Fruit fly (Drosophila melanogaster): ENCODE results near the gene brv1.
A peak's percentile ranks its signal among the peaks of the same experiment; 100 is the strongest.

brv1 gene

DNA sequence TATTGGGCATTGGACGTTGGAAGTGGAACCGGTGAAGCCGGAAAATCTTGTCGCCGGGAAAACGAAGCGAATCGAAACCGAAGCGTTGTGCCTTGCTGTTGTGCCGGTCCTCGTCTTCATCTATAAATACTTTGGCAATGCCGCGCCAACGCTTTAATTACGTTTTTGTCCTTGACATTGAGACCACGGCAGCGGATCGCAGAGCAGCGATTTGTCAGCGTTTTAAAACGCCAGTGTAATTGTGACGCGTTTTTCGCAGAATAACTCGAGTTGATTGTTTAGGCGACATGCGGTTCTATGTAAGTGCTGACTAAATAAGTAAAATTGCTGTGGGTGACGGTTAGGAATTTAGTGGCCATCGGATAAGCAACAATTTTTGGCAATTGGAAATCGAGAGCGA, 34.8 kb upstream of the brv1 start:
- TF ChIP-seq Blimp-1 (GFP tag; optimal IDR thresholded peaks at IDR 0.05) (no peak), eg (GFP tag; IDR thresholded peaks at IDR 0.05) (0 out of 3 replicates have a peak, but pooled peaks have one; percentile 29), CG6276 (GFP tag; optimal IDR thresholded peaks at IDR 0.05) (no peak)

DNA sequence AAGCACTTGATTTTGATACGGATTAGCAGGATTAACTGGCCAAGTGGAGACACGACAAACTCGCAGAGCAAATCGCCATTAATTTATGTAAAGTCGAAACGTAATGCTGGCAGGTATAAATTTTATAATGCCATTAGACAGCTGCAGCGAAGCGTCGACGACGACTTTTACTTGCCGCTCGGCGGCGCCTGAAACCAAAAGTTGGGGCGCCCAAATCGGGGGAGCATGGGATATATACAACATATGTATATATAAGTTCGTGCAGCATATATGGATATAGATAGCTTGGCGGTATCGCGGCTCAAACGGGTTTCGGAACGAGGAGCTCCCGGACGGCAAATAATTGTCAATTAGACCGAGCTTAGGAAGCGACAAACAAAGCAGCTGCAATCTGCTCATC, 34.3 kb upstream of the brv1 start, which contains the start of gene Cpr76Bc:
Gene Cpr76Bc (plus strand): TSS at position 301 of the 400 bp plus-strand sequence.
- no peak for TF ChIP-seq svp (GFP tag)
- TF ChIP-seq CG7368 (GFP tag; optimal IDR thresholded peaks at IDR 0.05), result no peak
- TF ChIP-seq Sox102F (GFP tag; optimal IDR thresholded peaks at IDR 0.05), result no peak
- TF ChIP-seq vri (GFP tag; optimal IDR thresholded peaks at IDR 0.05), result no peak
- no peak for TF ChIP-seq lz (GFP tag; optimal IDR thresholded peaks at IDR 0.05)
- peak; percentile 4 for TF ChIP-seq Lpt (GFP tag; optimal IDR thresholded peaks at IDR 0.05)
- no peak for TF ChIP-seq CG3032 (tag; optimal IDR thresholded peaks at IDR 0.05)
- peak; percentile 18 for TF ChIP-seq Eip78C (GFP tag)
- no peak for TF ChIP-seq CG11762 (GFP tag; optimal IDR thresholded peaks at IDR 0.05; ENCODE audit: insufficient read depth)
- no peak for TF ChIP-seq Sox15 (GFP tag; optimal IDR thresholded peaks at IDR 0.05)
- no peak for TF ChIP-seq topi (GFP tag; optimal IDR thresholded peaks at IDR 0.05)
- TF ChIP-seq CG1621 (tag; optimal IDR thresholded peaks at IDR 0.05), result no peak
- TF ChIP-seq CG10631 (GFP tag; optimal IDR thresholded peaks at IDR 0.05), result no peak
- no peak for TF ChIP-seq dac (GFP tag; optimal IDR thresholded peaks at IDR 0.05)
- TF ChIP-seq CG9139 (GFP tag; optimal IDR thresholded peaks at IDR 0.05), result no peak
- no peak for TF ChIP-seq eg (GFP tag; IDR thresholded peaks at IDR 0.05)
- TF ChIP-seq CG34406 (GFP tag; optimal IDR thresholded peaks at IDR 0.05), result no peak
- TF ChIP-seq CG11294 (GFP tag; IDR thresholded peaks at IDR 0.05), result no peak
- TF ChIP-seq Sox14 (GFP tag; optimal IDR thresholded peaks at IDR 0.05), result no peak
- TF ChIP-seq spab (GFP tag; optimal IDR thresholded peaks at IDR 0.05), result no peak
- peak; percentile 36; the same call in 1 of the 2 replicates for TF ChIP-seq CG15336 (GFP tag; IDR thresholded peaks at IDR 0.05)
- TF ChIP-seq CG8632 (GFP tag; optimal IDR thresholded peaks at IDR 0.05), result no peak
- no peak for TF ChIP-seq CG16779 (tag; optimal IDR thresholded peaks at IDR 0.05)
- TF ChIP-seq CG11902 (GFP tag; optimal IDR thresholded peaks at IDR 0.05), result no peak

- TF ChIP-seq CG15336 (GFP tag; IDR thresholded peaks at IDR 0.05) (no peak), CG6276 (GFP tag; optimal IDR thresholded peaks at IDR 0.05) (no peak), esn (GFP tag; optimal IDR thresholded peaks at IDR 0.05) (no peak), vri (GFP tag; optimal IDR thresholded peaks at IDR 0.05) (no peak), CG10631 (GFP tag; optimal IDR thresholded peaks at IDR 0.05) (no peak), CG7368 (GFP tag; optimal IDR thresholded peaks at IDR 0.05) (no peak), CG1621 (tag; optimal IDR thresholded peaks at IDR 0.05) (no peak), CG6163 (GFP tag; IDR thresholded peaks at IDR 0.05) (no peak)
Measured at dm6 chr3L:19519349-19519748, 33.1 kb upstream of the brv1 start, which contains the start of gene Cpr76Bb. Gene Cpr76Bb (plus strand): TSS chr3L:19519649.

dm6 chr3L:19518232-19518631, 31.9 kb upstream of the brv1 start, which contains the start of gene Cpr76Ba:
Gene Cpr76Ba (minus strand): TSS chr3L:19518332.
- TF ChIP-seq Lpt (GFP tag; optimal IDR thresholded peaks at IDR 0.05) (no peak), Hr4 (GFP tag; optimal IDR thresholded peaks at IDR 0.05) (no peak), fd59A (GFP tag; optimal IDR thresholded peaks at IDR 0.05) (no peak), CG10669 (GFP tag; optimal IDR thresholded peaks at IDR 0.05) (no peak), net (GFP tag; optimal IDR thresholded peaks at IDR 0.05) (no peak)

DNA sequence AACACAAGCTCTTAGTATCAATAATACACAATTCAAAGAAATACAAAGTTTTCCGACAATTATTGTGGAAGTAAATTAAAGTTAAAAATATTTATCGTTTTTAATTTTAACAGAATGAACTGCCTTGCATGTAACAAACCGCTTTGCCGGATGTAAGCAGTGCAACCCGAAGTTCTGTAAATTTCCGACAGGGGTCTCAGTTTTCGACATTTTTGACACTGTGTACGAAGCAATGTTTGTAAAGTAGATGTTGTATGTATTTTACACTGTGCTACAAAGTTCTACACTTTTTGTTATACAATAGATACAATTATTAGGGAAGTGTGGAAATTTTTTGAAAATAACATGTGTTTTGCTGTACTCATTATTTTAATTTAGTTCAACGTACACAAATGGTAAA, 30.2 kb upstream of the brv1 start:
- TF ChIP-seq eg (GFP tag; IDR thresholded peaks at IDR 0.05) (peak; percentile 75), Eip75B (GFP tag; optimal IDR thresholded peaks at IDR 0.05) (peak; percentile 71), dsx (GFP tag; optimal IDR thresholded peaks at IDR 0.05; ENCODE audit: poor library complexity, severe bottlenecking) (no peak), achi (GFP tag; optimal IDR thresholded peaks at IDR 0.05) (no peak), CG10669 (GFP tag; optimal IDR thresholded peaks at IDR 0.05) (peak; percentile 34), CG6854 (GFP tag; optimal IDR thresholded peaks at IDR 0.05) (no peak), Eip78C (GFP tag) (peak; percentile 79), CG3919 (GFP tag; optimal IDR thresholded peaks at IDR 0.05) (peak; percentile 70), CG6792 (GFP tag; optimal IDR thresholded peaks at IDR 0.05) (peak; percentile 47), salr (GFP tag; optimal IDR thresholded peaks at IDR 0.05) (peak in 1 of 2 experiments; percentile 73), CG8319 (GFP tag; optimal IDR thresholded peaks at IDR 0.05) (peak; percentile 39), CG6808 (GFP tag; optimal IDR thresholded peaks at IDR 0.05) (no peak), fkh (GFP tag; optimal IDR thresholded peaks at IDR 0.05) (no peak), CG1621 (tag; optimal IDR thresholded peaks at IDR 0.05) (no peak), CG16779 (tag; optimal IDR thresholded peaks at IDR 0.05) (no peak), fd59A (GFP tag; optimal IDR thresholded peaks at IDR 0.05) (no peak), CG3032 (tag; optimal IDR thresholded peaks at IDR 0.05) (no peak), CG8632 (GFP tag; optimal IDR thresholded peaks at IDR 0.05) (no peak), CG34406 (GFP tag; optimal IDR thresholded peaks at IDR 0.05) (peak; percentile 33), net (GFP tag; optimal IDR thresholded peaks at IDR 0.05) (peak; percentile 29), CG11294 (GFP tag; IDR thresholded peaks at IDR 0.05) (no peak), vri (GFP tag; optimal IDR thresholded peaks at IDR 0.05) (no peak)
